Worm (Caenorhabditis elegans) whole organism, late embryonic: ENCODE data around the gene F46C5.2.

Experiments used
- C38D4.7 ChIP-seq: fragments of 200-800 bp; sonication (Bioruptor generic); optimal IDR thresholded peaks from 2 replicates; lab custom pipeline; 2018; ENCODE audit warnings: mild to moderate bottlenecking, missing genetic modification characterization, moderate library complexity, missing compliant biosample characterization
- F13H6.1 ChIP-seq: sonication (generic microtip); optimal IDR thresholded peaks from 2 replicates; lab custom pipeline; 2016; ENCODE audit warnings: missing genetic modification characterization, missing compliant biosample characterization
- K09A11.1 ChIP-seq: sonication (generic microtip); optimal IDR thresholded peaks from 2 replicates; lab custom pipeline; 2017; ENCODE audit warnings: antibody characterized with exemption, mild to moderate bottlenecking, missing genetic modification characterization, missing compliant biosample characterization; ENCODE audit not compliant: insufficient read depth
- T23F11.4 ChIP-seq: fragments of 200-800 bp; sonication (Bioruptor generic); optimal IDR thresholded peaks from 2 replicates; lab custom pipeline; 2018; ENCODE audit warnings: mild to moderate bottlenecking, missing genetic modification characterization, missing compliant biosample characterization
- Y22D7AL.16 ChIP-seq: sonication (generic microtip); optimal IDR thresholded peaks from 2 replicates; lab custom pipeline; 2016; ENCODE audit warnings: missing genetic modification characterization, missing compliant biosample characterization
- ceh-14 ChIP-seq: sonication (generic microtip); optimal IDR thresholded peaks from 2 replicates; lab custom pipeline; 2016; ENCODE audit warnings: missing genotype, missing genetic modification characterization, missing compliant biosample characterization
- ceh-18 ChIP-seq: sonication (generic microtip); optimal IDR thresholded peaks from 2 replicates; lab custom pipeline; 2016; ENCODE audit warnings: missing genetic modification characterization, missing compliant biosample characterization
- ceh-19 ChIP-seq: fragments of 200-800 bp; sonication (Bioruptor generic); optimal IDR thresholded peaks from 2 replicates; lab custom pipeline; 2018; ENCODE audit warnings: mild to moderate bottlenecking, missing genetic modification characterization, missing compliant biosample characterization
- ceh-2 ChIP-seq: sonication (generic microtip); optimal IDR thresholded peaks from 2 replicates; lab custom pipeline; 2016; ENCODE audit warnings: missing genotype, missing genetic modification characterization, missing compliant biosample characterization
- ceh-22 ChIP-seq: sonication (generic microtip); optimal IDR thresholded peaks from 2 replicates; lab custom pipeline; 2017; ENCODE audit warnings: missing biosample characterization, missing genetic modification characterization
- ceh-24 ChIP-seq: sonication (generic microtip); optimal IDR thresholded peaks from 2 replicates; lab custom pipeline; 2016; ENCODE audit warnings: mild to moderate bottlenecking, missing genetic modification characterization, missing compliant biosample characterization
- ceh-30 ChIP-seq: fragments of 150-350 bp; optimal IDR thresholded peaks from 2 replicates; lab custom pipeline; 2014; ENCODE audit warnings: missing biosample characterization, missing genetic modification characterization
- ceh-31 ChIP-seq: sonication (generic microtip); optimal IDR thresholded peaks from 2 replicates; lab custom pipeline; 2016; ENCODE audit warnings: missing genetic modification characterization, missing compliant biosample characterization
- ceh-34 ChIP-seq: sonication (generic microtip); optimal IDR thresholded peaks from 2 replicates; lab custom pipeline; 2016; ENCODE audit warnings: mild to moderate bottlenecking, missing genetic modification characterization, missing compliant biosample characterization
- ceh-9 ChIP-seq: sonication (generic microtip); optimal IDR thresholded peaks from 2 replicates; lab custom pipeline; 2016; ENCODE audit warnings: mild to moderate bottlenecking, missing genetic modification characterization, inconsistent platforms, missing compliant biosample characterization
- che-1 ChIP-seq: sonication (generic microtip); optimal IDR thresholded peaks from 2 replicates; lab custom pipeline; 2016; ENCODE audit warnings: mild to moderate bottlenecking, missing genetic modification characterization, missing compliant biosample characterization
- dve-1 ChIP-seq: sonication (generic microtip); optimal IDR thresholded peaks from 2 replicates; lab custom pipeline; 2017; ENCODE audit warnings: antibody characterized with exemption, mild to moderate bottlenecking, missing genetic modification characterization, missing compliant biosample characterization
- elt-2 ChIP-seq: sonication (generic microtip); optimal IDR thresholded peaks from 2 replicates; lab custom pipeline; 2016; ENCODE audit warnings: missing genetic modification reagents, missing genetic modification characterization, missing compliant biosample characterization
- elt-4 ChIP-seq: sonication (generic microtip); optimal IDR thresholded peaks from 2 replicates; lab custom pipeline; 2016; ENCODE audit warnings: missing genetic modification characterization, missing compliant biosample characterization
- eyg-1 ChIP-seq: sonication (generic microtip); optimal IDR thresholded peaks from 2 replicates; lab custom pipeline; 2016; ENCODE audit warnings: missing genotype, missing genetic modification characterization, missing compliant biosample characterization
- fkh-10 ChIP-seq: fragments of 150-350 bp; optimal IDR thresholded peaks from 2 replicates; lab custom pipeline; 2014; ENCODE audit warnings: missing biosample characterization, missing genetic modification reagents, missing genetic modification characterization
- hlh-15 ChIP-seq: sonication (generic microtip); optimal IDR thresholded peaks from 2 replicates; lab custom pipeline; 2016; ENCODE audit warnings: missing genetic modification characterization, missing compliant biosample characterization
- hlh-30 ChIP-seq: sonication (generic microtip); optimal IDR thresholded peaks from 2 replicates; lab custom pipeline; 2017; ENCODE audit warnings: antibody characterized with exemption, missing genetic modification characterization, missing compliant biosample characterization; ENCODE audit not compliant: insufficient read depth
- hlh-6 ChIP-seq: sonication (generic microtip); optimal IDR thresholded peaks from 2 replicates; lab custom pipeline; 2016; ENCODE audit warnings: missing genotype, missing genetic modification characterization, missing compliant biosample characterization
- hlh-8 ChIP-seq: sonication (generic microtip); optimal IDR thresholded peaks from 2 replicates; lab custom pipeline; 2016; ENCODE audit warnings: missing genotype, missing genetic modification characterization, missing compliant biosample characterization
- lim-6 ChIP-seq: sonication (generic microtip); optimal IDR thresholded peaks from 2 replicates; lab custom pipeline; 2016; ENCODE audit warnings: missing genetic modification characterization, missing compliant biosample characterization
- lin-11 ChIP-seq: fragments of 200-800 bp; sonication (Bioruptor generic); optimal IDR thresholded peaks from 2 replicates; lab custom pipeline; 2018; ENCODE audit warnings: mild to moderate bottlenecking, missing genetic modification characterization, missing compliant biosample characterization
- madf-2 ChIP-seq: sonication (generic microtip); optimal IDR thresholded peaks from 2 replicates; lab custom pipeline; 2017; ENCODE audit warnings: missing genetic modification characterization, missing compliant biosample characterization
- mec-3 ChIP-seq: sonication (generic microtip); optimal IDR thresholded peaks from 2 replicates; lab custom pipeline; 2016; ENCODE audit warnings: borderline replicate concordance, missing genetic modification characterization, missing compliant biosample characterization
- nfya-1 ChIP-seq: sonication (generic microtip); optimal IDR thresholded peaks from 2 replicates; lab custom pipeline; 2017; ENCODE audit warnings: missing genetic modification characterization, mild to moderate bottlenecking, missing compliant biosample characterization, antibody characterized with exemption, moderate library complexity
- nhr-11 ChIP-seq: fragments of 150-350 bp; optimal IDR thresholded peaks from 2 replicates; lab custom pipeline; 2014; ENCODE audit warnings: missing biosample characterization, missing genetic modification characterization
- npax-4 ChIP-seq: sonication (generic microtip); optimal IDR thresholded peaks from 2 replicates; lab custom pipeline; 2016; ENCODE audit warnings: missing genetic modification characterization, missing compliant biosample characterization
- odd-2 ChIP-seq: sonication (generic microtip); optimal IDR thresholded peaks from 2 replicates; lab custom pipeline; 2017; ENCODE audit warnings: antibody characterized with exemption, mild to moderate bottlenecking, missing genetic modification characterization, missing compliant biosample characterization
- pat-9 ChIP-seq: fragments of 200-800 bp; sonication (Bioruptor generic); optimal IDR thresholded peaks from 2 replicates; lab custom pipeline; 2018; ENCODE audit warnings: mild to moderate bottlenecking, missing genetic modification characterization, moderate library complexity, missing compliant biosample characterization
- pax-1 ChIP-seq: fragments of 150-350 bp; optimal IDR thresholded peaks from 2 replicates; lab custom pipeline; 2014; ENCODE audit warnings: missing biosample characterization, missing genetic modification characterization
- pha-2 ChIP-seq: sonication (generic microtip); optimal IDR thresholded peaks from 2 replicates; lab custom pipeline; 2017; ENCODE audit warnings: mild to moderate bottlenecking, missing genetic modification characterization, missing compliant biosample characterization
- pha-4 ChIP-seq: fragments of 150-350 bp; optimal IDR thresholded peaks from 2 replicates; lab custom pipeline; 2018; ENCODE audit warnings: missing biosample characterization, missing genetic modification reagents, missing genetic modification characterization
- pros-1 ChIP-seq: fragments of 150-350 bp; optimal IDR thresholded peaks from 2 replicates; lab custom pipeline; 2014; ENCODE audit warnings: missing biosample characterization, missing genetic modification reagents, missing genetic modification characterization
- ref-2 ChIP-seq: sonication (generic microtip); optimal IDR thresholded peaks from 2 replicates; lab custom pipeline; 2016; ENCODE audit warnings: missing genetic modification characterization, missing compliant biosample characterization
- rnt-1 ChIP-seq: sonication (generic microtip); optimal IDR thresholded peaks from 2 replicates; lab custom pipeline; 2016; ENCODE audit warnings: missing genetic modification characterization, missing compliant biosample characterization
- sdc-2 ChIP-seq: sonication (generic microtip); optimal IDR thresholded peaks from 2 replicates; lab custom pipeline; 2016; ENCODE audit warnings: missing genotype, missing genetic modification characterization, missing compliant biosample characterization
- sox-4 ChIP-seq: sonication (generic microtip); optimal IDR thresholded peaks from 2 replicates; lab custom pipeline; 2017; ENCODE audit warnings: mild to moderate bottlenecking, missing genetic modification characterization, inconsistent platforms, missing compliant biosample characterization
- syd-9 ChIP-seq: sonication (generic microtip); optimal IDR thresholded peaks from 2 replicates; lab custom pipeline; 2016; ENCODE audit warnings: mild to moderate bottlenecking, missing genetic modification characterization, moderate library complexity, missing compliant biosample characterization
- tbx-2 ChIP-seq: sonication (generic microtip); optimal IDR thresholded peaks from 2 replicates; lab custom pipeline; 2016; ENCODE audit warnings: missing genetic modification characterization, missing compliant biosample characterization
- tbx-7 ChIP-seq: sonication (generic microtip); optimal IDR thresholded peaks from 2 replicates; lab custom pipeline; 2016; ENCODE audit warnings: missing genotype, missing genetic modification characterization, missing compliant biosample characterization
- unc-3 ChIP-seq, 2 experiments: fragments of 200-800 bp in 1 of 2; sonication (Bioruptor generic) in 1 of 2; sonication (generic microtip) in 1 of 2; conservative IDR thresholded peaks in 1 of 2; optimal IDR thresholded peaks in 1 of 2; 2 replicates each; pipeline versions ENCODE4 v1.3.6 to Lab custom; 2016 to 2022; ENCODE audit warnings: missing compliant biosample characterization in 2 of 2, missing genetic modification characterization in 2 of 2, missing genetic modification reagents in 1 of 2
- unc-42 ChIP-seq: sonication (generic microtip); optimal IDR thresholded peaks from 2 replicates; lab custom pipeline; 2016; ENCODE audit warnings: missing genotype, missing genetic modification characterization, missing compliant biosample characterization
- unc-86 ChIP-seq: sonication (generic microtip); optimal IDR thresholded peaks from 2 replicates; lab custom pipeline; 2016; ENCODE audit warnings: missing genetic modification characterization, missing compliant biosample characterization

Gene F46C5.2

ce11 chrII:8787376-8787775 is 41.7 kb downstream of the F46C5.2 start (continued):
- TF ChIP-seq ceh-19 (GFP tag; lab: Kevin White, UChicago): peak; percentile 6
- TF ChIP-seq pha-2 (tag; lab: Kevin White, UChicago): peak; percentile 33
- TF ChIP-seq tbx-2 (tag; lab: Kevin White, UChicago): peak; percentile 50
- TF ChIP-seq elt-2 (tag; lab: Kevin White, UChicago): peak; percentile 67
- TF ChIP-seq ceh-2 (tag; lab: Kevin White, UChicago): peak; percentile 66
- TF ChIP-seq madf-2 (tag; lab: Kevin White, UChicago): peak; percentile 1
- no peak for TF ChIP-seq unc-86 (tag; lab: Kevin White, UChicago)
- peak; percentile 67 for TF ChIP-seq ceh-14 (tag; lab: Kevin White, UChicago)
- no peak for TF ChIP-seq C38D4.7 (GFP tag; lab: Kevin White, UChicago)
- TF ChIP-seq ref-2 (tag; lab: Kevin White, UChicago): peak; percentile 50
- no peak for TF ChIP-seq eyg-1
- TF ChIP-seq ceh-34: peak; percentile 66
- peak; percentile 36 for TF ChIP-seq sdc-2 (tag; lab: Kevin White, UChicago)
- peak; percentile 91 for TF ChIP-seq ceh-31 (tag; lab: Kevin White, UChicago)
- no peak for TF ChIP-seq che-1 (tag; lab: Kevin White, UChicago)
- TF ChIP-seq hlh-8 (tag; lab: Kevin White, UChicago): no peak
- TF ChIP-seq elt-4 (tag; lab: Kevin White, UChicago): no peak
- peak; percentile 88 for TF ChIP-seq ceh-18 (tag; lab: Kevin White, UChicago)
- TF ChIP-seq tbx-7 (tag; lab: Kevin White, UChicago): no peak
- TF ChIP-seq npax-4: no peak
- TF ChIP-seq odd-2 (tag; lab: Kevin White, UChicago): no peak
- peak; percentile 50 for TF ChIP-seq K09A11.1 (tag; lab: Kevin White, UChicago)
- peak; percentile 94 for TF ChIP-seq nfya-1
- no peak for TF ChIP-seq hlh-15
- no peak for TF ChIP-seq T23F11.4 (GFP tag; lab: Kevin White, UChicago)
- TF ChIP-seq lin-11 (tag; lab: Kevin White, UChicago): no peak
- peak; percentile 11 for TF ChIP-seq fkh-10 (GFP tag; lab: Kevin White, UChicago)
- peak; percentile 95 for TF ChIP-seq rnt-1
- no peak for TF ChIP-seq unc-3 (GFP tag; conservative IDR thresholded peaks at IDR 0.05; lab: Robert Waterston, UW)
- TF ChIP-seq unc-3 (tag; optimal IDR thresholded peaks at IDR 0.05; lab: Kevin White, UChicago): no peak
- TF ChIP-seq dve-1 (tag; lab: Kevin White, UChicago): peak; percentile 75
- no peak for TF ChIP-seq pat-9 (tag; lab: Kevin White, UChicago)
- TF ChIP-seq Y22D7AL.16 (tag; lab: Kevin White, UChicago): no peak
- no peak for TF ChIP-seq sox-4
- TF ChIP-seq ceh-30 (tag; lab: Kevin White, UChicago): no peak
- TF ChIP-seq nhr-11 (tag; lab: Kevin White, UChicago): no peak
- peak; percentile 84 for TF ChIP-seq unc-42
- no peak for TF ChIP-seq hlh-6
- peak; percentile 48 for TF ChIP-seq pros-1 (tag; lab: Kevin White, UChicago)
- no peak for TF ChIP-seq pha-4 (tag; lab: Kevin White, UChicago)
- peak; percentile 82 for TF ChIP-seq pax-1
- no peak for TF ChIP-seq ceh-9 (tag; lab: Kevin White, UChicago)
- no peak for TF ChIP-seq ceh-22
- TF ChIP-seq ceh-24 (tag; lab: Kevin White, UChicago): no peak
- peak; percentile 35 for TF ChIP-seq F13H6.1 (tag; lab: Kevin White, UChicago)
- no peak for TF ChIP-seq mec-3
- no peak for TF ChIP-seq lim-6 (tag; lab: Kevin White, UChicago)
- TF ChIP-seq syd-9 (tag; lab: Kevin White, UChicago): no peak
- peak; percentile 100 for TF ChIP-seq hlh-30 (tag; lab: Kevin White, UChicago)
- TF ChIP-seq, all 69 proteins: peak for 27
